Worm (Caenorhabditis elegans) whole organism, midembryonic: Measurements from ENCODE around the gene M57.1.

Experiments used
- flt-1 ChIP-seq: fragments of 200-800 bp; sonication (Bioruptor generic); IDR thresholded peaks from 2 replicates; pipeline ENCODE4 v1.3.6; 2022; ENCODE audit warnings: missing genetic modification characterization, missing compliant biosample characterization
- klf-2 ChIP-seq: fragments of 200-800 bp; sonication (Bioruptor generic); conservative IDR thresholded peaks from 2 replicates; pipeline ENCODE4 v1.3.6; 2022; ENCODE audit warnings: missing genetic modification reagents, missing genetic modification characterization, missing compliant biosample characterization
- ztf-29 ChIP-seq: fragments of 200-800 bp; sonication (Bioruptor generic); IDR thresholded peaks from 2 replicates; pipeline ENCODE4 v1.3.6; 2022; ENCODE audit warnings: missing genetic modification reagents, missing genetic modification characterization, missing compliant biosample characterization

- TF ChIP-seq klf-2 (GFP tag; lab: Robert Waterston, UW) (no peak), ztf-29 (GFP tag; lab: Robert Waterston, UW) (no peak), flt-1 (GFP tag; lab: Robert Waterston, UW) (no peak)
Measured at ce11 chrIV:3552933-3553332, 20.7 kb downstream of the M57.1 start.
